Worm (Caenorhabditis elegans): ENCODE measurements around the gene cnnm-3.

Gene cnnm-3

ce11 chrX:3048696-3049095, 3.0 kb upstream of the cnnm-3 start:
- no peak for TF ChIP-seq ahr-1 (tag; optimal IDR thresholded peaks at IDR 0.05)
- TF ChIP-seq sox-4 (tag; optimal IDR thresholded peaks at IDR 0.05), result no peak
- TF ChIP-seq ceh-14 (tag; optimal IDR thresholded peaks at IDR 0.05), result no peak
- no peak for TF ChIP-seq pha-2 (tag; optimal IDR thresholded peaks at IDR 0.05)
- TF ChIP-seq npax-4 (tag; optimal IDR thresholded peaks at IDR 0.05), result no peak
- no peak for TF ChIP-seq ceh-45 (GFP tag; IDR thresholded peaks at IDR 0.05)
- no peak for TF ChIP-seq rnt-1 (tag; optimal IDR thresholded peaks at IDR 0.05)
- TF ChIP-seq fkh-6 (tag; optimal IDR thresholded peaks at IDR 0.05), result no peak
- no peak for TF ChIP-seq pros-1 (tag; optimal IDR thresholded peaks at IDR 0.05)
- TF ChIP-seq sdc-2 (tag; optimal IDR thresholded peaks at IDR 0.05), result no peak
- TF ChIP-seq nhr-11 (tag; optimal IDR thresholded peaks at IDR 0.05), result no peak
- TF ChIP-seq ceh-22 (tag; optimal IDR thresholded peaks at IDR 0.05), result no peak
- no peak for TF ChIP-seq ceh-24 (tag; optimal IDR thresholded peaks at IDR 0.05)
- no peak for TF ChIP-seq ets-4 (tag; optimal IDR thresholded peaks at IDR 0.05)
- no peak for TF ChIP-seq ceh-18 (tag; optimal IDR thresholded peaks at IDR 0.05)
- no peak for TF ChIP-seq fkh-10 (GFP tag; optimal IDR thresholded peaks at IDR 0.05)
- no peak for TF ChIP-seq hlh-15 (tag; optimal IDR thresholded peaks at IDR 0.05)
- TF ChIP-seq hlh-30 (tag; optimal IDR thresholded peaks at IDR 0.05; ENCODE audit: insufficient read depth), result no peak
- no peak for TF ChIP-seq pag-3 (tag; optimal IDR thresholded peaks at IDR 0.05; ENCODE audit: borderline replicate concordance)

- TF ChIP-seq dmd-4 (tag; optimal IDR thresholded peaks at IDR 0.05; ENCODE audit: borderline replicate concordance) (no peak), nfya-1 (tag; optimal IDR thresholded peaks at IDR 0.05) (no peak), sdc-2 (tag; optimal IDR thresholded peaks at IDR 0.05) (no peak), zip-5 (tag; optimal IDR thresholded peaks at IDR 0.05) (no peak), elt-2 (tag; optimal IDR thresholded peaks at IDR 0.05) (no peak)
Observed at ce11 chrX:3047224-3047623, 1.6 kb upstream of the cnnm-3 start.

- TF ChIP-seq fax-1 (tag; optimal IDR thresholded peaks at IDR 0.05) (no peak), unc-55 (GFP tag; optimal IDR thresholded peaks at IDR 0.05) (no peak), ceh-31 (tag; optimal IDR thresholded peaks at IDR 0.05) (peak; percentile 85)
Observed at ce11 chrX:3040609-3041008, 5.0 kb downstream of the cnnm-3 start.

- TF ChIP-seq ceh-18 (tag; optimal IDR thresholded peaks at IDR 0.05) (no peak), unc-42 (tag; optimal IDR thresholded peaks at IDR 0.05) (peak; percentile 71)
Observed at ce11 chrX:3040021-3040420, 5.6 kb downstream of the cnnm-3 start.

ce11 chrX:3035972-3036379, 9.7 kb downstream of the cnnm-3 start:
- TF ChIP-seq ceh-18 (tag; optimal IDR thresholded peaks at IDR 0.05) (peak; percentile 90), ceh-14 (tag; optimal IDR thresholded peaks at IDR 0.05) (peak; percentile 96), syd-9 (tag; optimal IDR thresholded peaks at IDR 0.05) (peak; percentile 95), ceh-9 (tag; optimal IDR thresholded peaks at IDR 0.05) (peak; percentile 97), madf-2 (tag; optimal IDR thresholded peaks at IDR 0.05) (peak; percentile 94), dve-1 (tag; optimal IDR thresholded peaks at IDR 0.05) (peak; percentile 98), K09A11.1 (tag; optimal IDR thresholded peaks at IDR 0.05; ENCODE audit: insufficient read depth) (peak; percentile 86), hlh-13 (GFP tag; optimal IDR thresholded peaks at IDR 0.05) (peak; percentile 93), gmeb-2 (tag; optimal IDR thresholded peaks at IDR 0.05) (peak; percentile 96), ttx-3 (tag; optimal IDR thresholded peaks at IDR 0.05) (peak; percentile 95), npax-4 (tag; optimal IDR thresholded peaks at IDR 0.05) (peak; percentile 93), che-1 (tag; optimal IDR thresholded peaks at IDR 0.05) (peak; percentile 95), pat-9 (tag; optimal IDR thresholded peaks at IDR 0.05) (peak; percentile 92), hlh-8 (tag; optimal IDR thresholded peaks at IDR 0.05) (peak; percentile 93), ceh-34 (tag; optimal IDR thresholded peaks at IDR 0.05) (peak; percentile 94), pros-1 (tag; optimal IDR thresholded peaks at IDR 0.05) (no peak), ceh-24 (tag; optimal IDR thresholded peaks at IDR 0.05) (peak; percentile 94), K02D7.2 (tag; optimal IDR thresholded peaks at IDR 0.05) (peak; percentile 93), ceh-6 (GFP tag; optimal IDR thresholded peaks at IDR 0.05) (peak; percentile 89), ceh-45 (GFP tag; IDR thresholded peaks at IDR 0.05) (peak; percentile 95), T23F11.4 (GFP tag; optimal IDR thresholded peaks at IDR 0.05) (peak; percentile 95), unc-42 (tag; optimal IDR thresholded peaks at IDR 0.05) (peak; percentile 68), fax-1 (tag; optimal IDR thresholded peaks at IDR 0.05) (peak; percentile 91), rnt-1 (tag; optimal IDR thresholded peaks at IDR 0.05) (peak; percentile 97), ceh-19 (GFP tag; optimal IDR thresholded peaks at IDR 0.05) (peak; percentile 97), F13H6.1 (tag; optimal IDR thresholded peaks at IDR 0.05) (peak; percentile 92), fkh-10 (GFP tag; optimal IDR thresholded peaks at IDR 0.05) (peak; percentile 82)

Data from whole organism, late embryonic.